Fruit fly (Drosophila melanogaster) whole organism, wandering third instar larva: ENCODE measurements around the gene CG9926.

Experiments used
- Abd-B ChIP-seq: fragments of >200 bp; optimal IDR thresholded peaks from 2 replicates; lab custom pipeline; 2017; ENCODE audit warnings: missing biosample characterization, missing genetic modification characterization
- CG9705 ChIP-seq: fragments of 200-800 bp; sonication (Bioruptor generic); optimal IDR thresholded peaks from 2 replicates; lab custom pipeline; 2018; ENCODE audit warnings: missing biosample characterization, mild to moderate bottlenecking, missing genetic modification characterization
- CrebA ChIP-seq: fragments of 200-800 bp; sonication (Bioruptor generic); optimal IDR thresholded peaks from 2 replicates; lab custom pipeline; 2016; ENCODE audit warnings: missing biosample characterization, mild to moderate bottlenecking, missing genetic modification characterization, borderline replicate concordance
- Dfd ChIP-seq: fragments of >200 bp; optimal IDR thresholded peaks from 2 replicates; lab custom pipeline; 2017; ENCODE audit warnings: missing biosample characterization, missing genetic modification characterization
- Dif ChIP-seq: fragments of 200-275, 200-300 bp; sonication (Bioruptor generic); optimal IDR thresholded peaks from 2 replicates; lab custom pipeline; 2018; ENCODE audit warnings: missing biosample characterization, missing genetic modification characterization; ENCODE audit not compliant: partially characterized antibody
- GATAd ChIP-seq: sonication (Bioruptor generic); optimal IDR thresholded peaks from 2 replicates; lab custom pipeline; 2016; ENCODE audit warnings: missing biosample characterization, missing genetic modification characterization
- Hnf4 ChIP-seq: fragments of 200-800 bp; sonication (Bioruptor generic); optimal IDR thresholded peaks from 2 replicates; lab custom pipeline; 2016; ENCODE audit warnings: missing biosample characterization, mild to moderate bottlenecking, missing genetic modification characterization
- Hr78 ChIP-seq: fragments of >200 bp; optimal IDR thresholded peaks from 2 replicates; lab custom pipeline; 2017; ENCODE audit warnings: missing biosample characterization, missing genetic modification characterization
- Hr83 ChIP-seq: fragments of 200-300 bp; sonication (Bioruptor generic); optimal IDR thresholded peaks from 2 replicates; lab custom pipeline; 2016; ENCODE audit warnings: missing biosample characterization, mild to moderate bottlenecking, missing genetic modification characterization, moderate library complexity; ENCODE audit not compliant: poor library complexity, severe bottlenecking
- Mio ChIP-seq: sonication (Bioruptor generic); optimal IDR thresholded peaks from 2 replicates; lab custom pipeline; 2016; ENCODE audit warnings: missing biosample characterization, missing genetic modification characterization
- Myc ChIP-seq: fragments of >200 bp; optimal IDR thresholded peaks from 2 replicates; lab custom pipeline; 2017
- N ChIP-seq: fragments of >200 bp; optimal IDR thresholded peaks from 2 replicates; lab custom pipeline; 2018; ENCODE audit warnings: missing biosample characterization, missing external identifiers, missing genetic modification characterization
- OdsH ChIP-seq: fragments of 200-800 bp; sonication (Bioruptor generic); optimal IDR thresholded peaks from 2 replicates; lab custom pipeline; 2016; ENCODE audit warnings: missing biosample characterization, mild to moderate bottlenecking, missing genetic modification characterization
- Rel ChIP-seq, 2 experiments: fragments of 200-800 bp; sonication (Bioruptor generic) in 1 of 2; optimal IDR thresholded peaks; 2 replicates in 1 of 2; 3 replicates in 1 of 2; lab custom pipeline; 2016 to 2019; ENCODE audit warnings: mild to moderate bottlenecking in 2 of 2, missing biosample characterization in 2 of 2, missing genetic modification characterization in 2 of 2, moderate library complexity in 1 of 2
- brk ChIP-seq: fragments of 200-800 bp; sonication (Bioruptor generic); optimal IDR thresholded peaks from 2 replicates; lab custom pipeline; 2016; ENCODE audit warnings: missing biosample characterization, mild to moderate bottlenecking, missing genetic modification characterization
- dl ChIP-seq, 2 experiments: fragments of 175-275, 200-275 bp in 1 of 2; fragments of 200-275 bp in 1 of 2; sonication (Bioruptor generic); optimal IDR thresholded peaks; lab custom pipeline; 2018; ENCODE audit warnings: mild to moderate bottlenecking in 2 of 2, missing biosample characterization in 2 of 2, missing genetic modification characterization in 2 of 2, moderate library complexity in 2 of 2; ENCODE audit not compliant: partially characterized antibody in 2 of 2, insufficient read depth in 1 of 2
- dmrt93B ChIP-seq: fragments of 200-800 bp; sonication (Bioruptor generic); optimal IDR thresholded peaks from 2 replicates; lab custom pipeline; 2018; ENCODE audit warnings: missing biosample characterization, mild to moderate bottlenecking, missing genetic modification characterization
- dsf ChIP-seq: sonication (Bioruptor generic); optimal IDR thresholded peaks from 2 replicates; lab custom pipeline; 2016; ENCODE audit warnings: missing biosample characterization, missing genetic modification characterization, borderline replicate concordance
- ey ChIP-seq: fragments of 200-800 bp; sonication (Bioruptor generic); optimal IDR thresholded peaks from 2 replicates; lab custom pipeline; 2016; ENCODE audit warnings: missing biosample characterization, missing genetic modification characterization
- foxo ChIP-seq, 2 experiments: fragments of 200-800 bp; sonication (Bioruptor generic); optimal IDR thresholded peaks; 2 replicates in 1 of 2; 3 replicates in 1 of 2; lab custom pipeline; 2016 to 2017; ENCODE audit warnings: missing biosample characterization in 2 of 2, missing genetic modification characterization in 2 of 2
- h ChIP-seq: fragments of 200-800 bp; sonication (Bioruptor generic); optimal IDR thresholded peaks from 3 replicates; lab custom pipeline; 2016; ENCODE audit warnings: missing biosample characterization, mild to moderate bottlenecking, missing genetic modification characterization
- jim ChIP-seq: fragments of 175-275, 200-325 bp; sonication (Bioruptor generic); optimal IDR thresholded peaks from 2 replicates; lab custom pipeline; 2016; ENCODE audit warnings: missing biosample characterization, mild to moderate bottlenecking, missing genetic modification characterization
- lola ChIP-seq: fragments of >200 bp; optimal IDR thresholded peaks from 2 replicates; lab custom pipeline; 2017; ENCODE audit warnings: missing biosample characterization, missing genetic modification characterization
- psq ChIP-seq: fragments of 200-800 bp; sonication (Bioruptor generic); optimal IDR thresholded peaks from 3 replicates; lab custom pipeline; 2017; ENCODE audit warnings: missing biosample characterization, mild to moderate bottlenecking, missing genetic modification characterization, moderate library complexity
- rgr ChIP-seq: fragments of 200-800 bp; sonication (Bioruptor generic); optimal IDR thresholded peaks from 3 replicates; lab custom pipeline; 2016; ENCODE audit warnings: missing biosample characterization, mild to moderate bottlenecking, missing genetic modification characterization
- sage ChIP-seq: fragments of 200-800 bp; sonication (Bioruptor generic); optimal IDR thresholded peaks from 2 replicates; lab custom pipeline; 2016; ENCODE audit warnings: missing biosample characterization, mild to moderate bottlenecking, missing genetic modification characterization
- sv ChIP-seq: fragments of 200-800 bp; sonication (Bioruptor generic); optimal IDR thresholded peaks from 3 replicates; lab custom pipeline; 2016; ENCODE audit warnings: missing biosample characterization, missing genetic modification characterization
- usp ChIP-seq: fragments of >200 bp; optimal IDR thresholded peaks from 2 replicates; lab custom pipeline; 2017; ENCODE audit warnings: missing biosample characterization, missing genetic modification characterization

The CG9926 gene

DNA sequence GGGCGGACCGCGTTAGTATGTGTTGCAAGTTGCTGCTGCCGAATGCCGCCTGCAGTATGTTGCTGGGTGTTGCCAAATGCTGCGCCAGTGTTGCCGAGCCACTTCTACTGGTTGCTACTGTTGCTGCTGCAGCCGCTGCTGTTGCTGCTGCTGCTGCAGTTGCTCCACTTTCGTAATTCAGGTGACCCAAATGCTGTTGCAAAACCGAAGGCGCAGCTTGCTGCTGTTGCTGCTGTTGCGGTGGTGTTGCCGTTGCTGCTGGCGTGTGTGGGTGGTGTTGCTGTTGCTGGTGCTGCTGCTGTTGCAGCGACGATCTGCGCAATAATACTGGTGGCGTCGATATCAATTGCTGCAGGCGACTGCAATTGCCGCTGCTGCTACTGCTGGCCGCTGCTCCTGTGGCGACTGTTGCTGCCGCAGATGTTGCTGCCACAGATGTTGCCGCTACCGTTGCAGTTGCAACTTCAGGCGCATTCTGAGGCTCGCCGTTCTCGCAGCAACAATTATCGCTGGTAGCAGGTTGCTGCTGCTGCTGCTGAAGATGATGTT, 31.4 kb upstream of the CG9926 start:
- no peak for TF ChIP-seq Myc (lab: Kevin White, UChicago)
- peak; percentile 74 for TF ChIP-seq Dfd (GFP tag; lab: Kevin White, UChicago)
- TF ChIP-seq dmrt93B: no peak

DNA sequence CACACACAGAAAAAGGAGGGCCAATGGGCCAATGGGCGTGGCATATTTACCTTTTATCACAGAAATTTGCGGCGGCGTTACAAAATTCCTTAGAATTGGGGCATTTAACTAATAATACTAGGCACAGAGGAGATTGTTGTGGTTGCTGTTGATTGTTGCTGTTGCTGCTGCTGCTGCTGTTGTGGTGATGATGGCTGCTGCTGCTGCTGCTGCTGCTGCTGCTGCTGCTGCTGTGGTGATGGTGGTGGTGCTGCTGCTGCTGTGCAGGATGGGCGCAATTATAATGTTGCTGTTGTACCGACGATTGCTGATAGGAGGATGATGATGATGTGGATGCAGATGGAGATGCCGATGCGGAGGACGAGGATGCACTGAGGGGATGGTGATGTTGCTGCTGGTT, 30.6 kb upstream of the CG9926 start:
- no peak for TF ChIP-seq GATAd (GFP tag; lab: Kevin White, UChicago)
- peak; percentile 83 for TF ChIP-seq Dfd (GFP tag; lab: Kevin White, UChicago)

DNA sequence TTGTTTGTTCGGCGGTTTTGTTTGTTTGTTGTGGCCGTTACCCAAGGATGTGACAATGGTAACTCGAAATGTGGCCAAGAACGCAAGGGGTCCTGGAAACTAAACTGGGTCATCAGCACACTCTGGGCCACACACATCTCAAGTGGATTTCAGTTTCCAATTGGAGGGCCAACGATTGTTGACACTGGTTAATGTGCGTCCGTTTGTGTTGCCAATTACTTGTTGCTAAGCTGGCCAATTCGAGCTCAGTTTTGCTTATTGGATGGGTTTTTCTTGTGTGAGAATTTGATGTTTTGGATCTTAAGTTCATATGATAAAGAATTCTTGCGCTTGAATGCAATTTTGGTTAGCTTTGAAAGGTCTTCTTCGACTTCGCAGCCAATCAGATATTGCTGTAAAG, 30.0 kb upstream of the CG9926 start:
- no peak for TF ChIP-seq usp (GFP tag; lab: Kevin White, UChicago)
- TF ChIP-seq Rel (GFP tag; optimal IDR thresholded peaks at IDR 0.05; lab: Kevin White, UChicago): no peak
- no peak for TF ChIP-seq Rel (tag; optimal IDR thresholded peaks at IDR 0.05; lab: Kevin White, UChicago)
- no peak for TF ChIP-seq psq (GFP tag; lab: Kevin White, UChicago)
- no peak for TF ChIP-seq ey (GFP tag; lab: Kevin White, UChicago)
- no peak for TF ChIP-seq Myc (lab: Kevin White, UChicago)
- no peak for TF ChIP-seq CrebA (GFP tag; lab: Kevin White, UChicago)
- TF ChIP-seq Hr83 (GFP tag; lab: Kevin White, UChicago): no peak
- TF ChIP-seq brk (GFP tag; lab: Kevin White, UChicago): no peak
- no peak for TF ChIP-seq lola (GFP tag; lab: Kevin White, UChicago)
- no peak for TF ChIP-seq Mio (GFP tag; lab: Kevin White, UChicago)
- no peak for TF ChIP-seq Hr78 (GFP tag; lab: Kevin White, UChicago)
- no peak for TF ChIP-seq dl (GFP tag; optimal IDR thresholded peaks at IDR 0.05; lab: Kevin White, UChicago; ENCODE audit: insufficient read depth in 1 of 2, partially characterized antibody in 2 of 2)
- TF ChIP-seq jim (GFP tag; lab: Kevin White, UChicago): no peak
- no peak for TF ChIP-seq GATAd (GFP tag; lab: Kevin White, UChicago)

DNA sequence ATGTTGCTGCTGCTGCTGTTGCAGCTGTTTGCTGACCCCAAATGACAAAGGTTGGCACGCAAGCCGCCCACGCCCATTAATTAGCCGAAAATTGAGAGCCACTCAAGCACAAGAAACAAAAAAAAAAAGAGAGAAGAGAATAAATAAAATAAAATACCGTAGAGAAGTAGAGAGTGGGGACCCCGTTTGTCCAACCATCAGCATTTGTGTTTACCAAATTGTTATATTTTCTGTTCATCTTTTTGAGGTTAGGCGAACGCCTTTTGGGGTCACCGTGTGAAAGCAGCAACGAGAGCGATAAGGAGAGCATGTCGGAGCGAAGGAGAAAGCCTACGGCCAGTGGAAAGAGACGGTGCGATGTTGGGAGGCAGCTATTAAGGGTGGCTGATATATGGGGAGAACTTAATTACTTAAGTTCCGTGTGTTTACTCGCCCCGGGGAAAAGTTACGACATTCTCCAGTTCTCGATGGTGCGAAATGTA, 27.2 kb upstream of the CG9926 start:
- TF ChIP-seq ey (GFP tag; lab: Kevin White, UChicago) (no peak), Dfd (GFP tag; lab: Kevin White, UChicago) (no peak), Rel (GFP tag; optimal IDR thresholded peaks at IDR 0.05; lab: Kevin White, UChicago) (no peak), Rel (tag; optimal IDR thresholded peaks at IDR 0.05; lab: Kevin White, UChicago) (no peak), Abd-B (GFP tag; lab: Kevin White, UChicago) (no peak), Dif (GFP tag; lab: Kevin White, UChicago) (no peak), sv (no peak), OdsH (GFP tag; lab: Kevin White, UChicago) (no peak), jim (GFP tag; lab: Kevin White, UChicago) (no peak), sage (GFP tag; lab: Kevin White, UChicago) (no peak), N (no peak), rgr (GFP tag; lab: Kevin White, UChicago) (no peak), foxo (GFP tag; optimal IDR thresholded peaks at IDR 0.05; lab: Kevin White, UChicago) (no peak), psq (GFP tag; lab: Kevin White, UChicago) (no peak), dmrt93B (no peak)

DNA sequence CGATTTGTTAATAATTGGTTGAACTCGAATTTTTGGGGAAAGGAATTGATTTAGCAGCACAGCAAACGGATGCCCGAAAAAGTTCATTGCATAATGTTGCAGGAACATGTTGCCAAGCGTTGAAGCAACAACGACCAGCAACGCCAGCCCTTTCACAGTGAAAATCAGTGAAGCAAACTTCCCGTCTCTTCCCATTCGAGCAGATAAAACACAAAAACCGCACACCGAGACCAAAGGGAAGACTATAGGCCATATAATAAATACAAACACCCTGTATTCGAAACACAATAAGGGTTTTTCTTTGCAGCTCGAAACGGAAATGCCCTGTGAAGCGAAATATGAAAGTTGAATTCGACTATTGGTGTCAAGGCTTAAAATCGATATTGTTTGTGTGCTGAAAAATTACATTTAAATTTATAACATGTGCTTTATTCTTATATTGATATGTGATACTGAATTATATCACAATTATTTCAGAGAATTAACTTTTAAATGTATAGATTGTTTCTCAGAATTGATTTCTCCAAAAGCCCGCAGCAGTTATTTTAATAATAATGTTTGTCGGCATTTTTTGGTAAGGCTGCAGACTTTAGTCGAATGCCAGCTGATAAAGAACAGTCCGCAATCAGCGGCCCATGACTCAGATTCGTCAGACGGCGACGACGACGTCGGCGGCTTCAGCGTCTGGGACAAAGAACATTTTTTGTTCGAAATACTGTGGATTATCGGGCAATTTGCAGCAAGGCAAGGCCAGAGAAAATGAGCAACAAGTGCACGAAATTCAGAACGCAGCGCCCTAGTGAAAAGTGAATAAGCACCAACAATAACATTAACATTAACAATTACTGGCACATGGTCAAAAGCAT, 26.4 kb upstream of the CG9926 start:
- TF ChIP-seq Hnf4 (GFP tag; lab: Kevin White, UChicago) (no peak), CG9705 (GFP tag; lab: Kevin White, UChicago) (no peak), foxo (GFP tag; optimal IDR thresholded peaks at IDR 0.05; lab: Kevin White, UChicago) (no peak), Abd-B (GFP tag; lab: Kevin White, UChicago) (no peak), h (GFP tag; lab: Kevin White, UChicago) (peak; percentile 1), dsf (GFP tag; lab: Kevin White, UChicago) (no peak), Rel (GFP tag; optimal IDR thresholded peaks at IDR 0.05; lab: Kevin White, UChicago) (no peak), Rel (tag; optimal IDR thresholded peaks at IDR 0.05; lab: Kevin White, UChicago) (peak; percentile 16)
